Fruit fly (Drosophila melanogaster): Measurements from ENCODE around the gene Osi24.

Gene Osi24

DNA sequence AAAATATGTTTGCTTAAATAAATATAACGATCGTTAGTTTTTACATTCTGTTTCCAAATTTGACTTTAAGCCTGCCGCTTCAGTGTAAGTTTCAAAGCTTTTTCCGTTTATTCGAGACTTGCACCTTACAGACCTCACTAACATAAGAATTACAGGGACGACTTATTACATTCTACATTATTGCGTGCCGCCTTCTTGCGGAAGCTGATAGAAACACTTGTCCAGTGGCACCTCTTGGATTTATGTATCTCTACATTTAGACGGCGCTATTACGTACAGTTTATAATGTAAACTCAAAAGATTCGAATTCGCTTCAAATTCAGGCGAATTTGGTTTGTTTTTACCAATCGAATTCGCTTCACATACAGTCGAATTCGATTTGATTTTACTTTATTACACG is 27.9 kb upstream of the Osi24 start (continued):
- TF ChIP-seq CG1024 (GFP tag; IDR thresholded peaks at IDR 0.05) = no peak
- no peak for TF ChIP-seq D19A (tag; optimal IDR thresholded peaks at IDR 0.05)
- peak; percentile 76 for TF ChIP-seq Myb (GFP tag; optimal IDR thresholded peaks at IDR 0.05)
- no peak for TF ChIP-seq CG2199 (GFP tag; IDR thresholded peaks at IDR 0.05)
- peak; percentile 12 for TF ChIP-seq CG7987 (GFP tag; optimal IDR thresholded peaks at IDR 0.05)
- no peak for TF ChIP-seq CG17328 (GFP tag; IDR thresholded peaks at IDR 0.05)

DNA sequence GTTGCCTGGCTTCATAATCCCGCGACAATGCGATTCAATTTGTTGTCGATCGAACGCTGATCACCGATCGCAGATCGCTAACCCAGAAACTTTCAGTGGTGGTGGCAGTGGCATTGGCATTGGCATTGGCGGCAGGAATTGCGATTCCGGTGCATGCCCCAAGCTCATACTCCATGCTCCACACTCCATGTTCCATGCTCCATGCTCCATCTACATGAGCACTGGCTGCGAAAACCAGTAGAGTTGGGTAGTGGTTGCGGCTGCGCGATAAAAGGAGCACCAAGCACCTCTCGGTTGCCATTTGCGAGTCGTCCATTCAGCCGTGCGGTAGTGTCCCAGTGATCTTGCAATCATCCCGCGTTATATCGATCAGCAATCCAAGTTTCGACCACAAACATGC is 25.4 kb upstream of the Osi24 start, which contains the start of gene Osi1:
Osi1 (plus strand) TSS at position 301 of the 400 bp plus-strand sequence.
- TF ChIP-seq CG8924 (tag; optimal IDR thresholded peaks at IDR 0.05) (no peak), salm (tag; optimal IDR thresholded peaks at IDR 0.05) (no peak), cas (GFP tag; IDR thresholded peaks at IDR 0.05) (no peak), z (GFP tag; IDR thresholded peaks at IDR 0.05) (no peak), CG10543 (GFP tag; optimal IDR thresholded peaks at IDR 0.05) (no peak), CG7987 (GFP tag; optimal IDR thresholded peaks at IDR 0.05) (no peak), grau (tag; optimal IDR thresholded peaks at IDR 0.05) (no peak)

DNA sequence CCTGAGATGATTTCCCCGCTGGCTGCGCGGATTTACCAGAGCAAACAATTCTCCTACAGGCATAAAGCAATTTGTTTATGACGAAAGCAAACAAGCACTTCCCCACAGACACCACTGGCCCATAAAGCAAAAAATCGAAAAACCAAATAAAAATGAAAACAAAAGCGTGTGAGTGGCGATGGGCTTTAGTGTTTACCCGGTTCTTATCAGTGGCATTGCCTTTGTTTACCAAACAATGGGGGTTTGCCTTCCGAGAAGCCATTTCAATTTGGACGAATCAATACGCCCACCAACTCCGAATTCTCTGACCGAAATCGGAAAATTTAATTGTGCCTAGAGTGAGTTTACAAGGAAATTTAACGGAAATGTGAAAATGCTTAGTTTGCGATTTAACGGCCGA is 16.1 kb upstream of the Osi24 start:
- TF ChIP-seq ttk (GFP tag; IDR thresholded peaks at IDR 0.05) = 0 out of 2 replicates have a peak, but pooled peaks have one; percentile 12
- peak; percentile 83 for TF ChIP-seq sens (GFP tag)
- TF ChIP-seq CG18619 (GFP tag; optimal IDR thresholded peaks at IDR 0.05) = peak; percentile 19
- TF ChIP-seq Ada2b (GFP tag; IDR thresholded peaks at IDR 0.05) = no peak
- peak; percentile 5 for TF ChIP-seq CG12942 (GFP tag; optimal IDR thresholded peaks at IDR 0.05)
- TF ChIP-seq CG2199 (GFP tag; IDR thresholded peaks at IDR 0.05) = peak; percentile 82; the same call in 1 of the 3 replicates
- TF ChIP-seq sr (GFP tag; IDR thresholded peaks at IDR 0.05) = 0 out of 3 replicates have a peak, but pooled peaks have one; percentile 38
- TF ChIP-seq odd (GFP tag; optimal IDR thresholded peaks at IDR 0.05) = peak; percentile 29
- TF ChIP-seq ATbp (GFP tag; optimal IDR thresholded peaks at IDR 0.05) = peak; percentile 71
- TF ChIP-seq emc (GFP tag; optimal IDR thresholded peaks at IDR 0.05) = no peak
- peak; percentile 5 for TF ChIP-seq CG18764 (GFP tag; optimal IDR thresholded peaks at IDR 0.05)
- TF ChIP-seq CG13296 (GFP tag; optimal IDR thresholded peaks at IDR 0.05) = peak; percentile 45
- TF ChIP-seq Med (GFP tag) = peak; percentile 87
- peak; percentile 42 for TF ChIP-seq CrebB (tag; optimal IDR thresholded peaks at IDR 0.05)
- TF ChIP-seq pan (optimal IDR thresholded peaks at IDR 0.05) = no peak
- TF ChIP-seq pan (GFP tag; optimal IDR thresholded peaks at IDR 0.05 in 1 of 2, IDR thresholded peaks at IDR 0.05 in 1 of 2) = peak in 1 of 2 experiments; percentile 23
- no peak for TF ChIP-seq CG12744 (GFP tag; optimal IDR thresholded peaks at IDR 0.05)
- no peak for TF ChIP-seq CG2889 (GFP tag; IDR thresholded peaks at IDR 0.05)
- peak in 1 of 2 experiments; percentile 16 for TF ChIP-seq dpn (GFP tag; optimal IDR thresholded peaks at IDR 0.05)
- TF ChIP-seq CG2875 (GFP tag; optimal IDR thresholded peaks at IDR 0.05) = peak; percentile 46
- TF ChIP-seq bab2 (GFP tag; optimal IDR thresholded peaks at IDR 0.05) = peak; percentile 36
- peak; percentile 19 for TF ChIP-seq CG13424 (tag; optimal IDR thresholded peaks at IDR 0.05)
- no peak for TF ChIP-seq eve (GFP tag; optimal IDR thresholded peaks at IDR 0.05)
- no peak for TF ChIP-seq CG14667 (GFP tag; IDR thresholded peaks at IDR 0.05)
- peak; percentile 50 for TF ChIP-seq MTF-1 (GFP tag; optimal IDR thresholded peaks at IDR 0.05; ENCODE audit: borderline replicate concordance)
- no peak for TF ChIP-seq fu2 (GFP tag; optimal IDR thresholded peaks at IDR 0.05)
- TF ChIP-seq HmgZ (tag; optimal IDR thresholded peaks at IDR 0.05) = peak; percentile 23
- TF ChIP-seq seq (GFP tag; IDR thresholded peaks at IDR 0.05) = 0 out of 2 replicates have a peak, but pooled peaks have one; percentile 23
- TF ChIP-seq wdn (GFP tag; IDR thresholded peaks at IDR 0.05) = 0 out of 2 replicates have a peak, but pooled peaks have one; percentile 14
- TF ChIP-seq mirr (GFP tag; optimal IDR thresholded peaks at IDR 0.05) = no peak
- peak; percentile 26 for TF ChIP-seq CG10543 (GFP tag; optimal IDR thresholded peaks at IDR 0.05)
- peak; percentile 36 for TF ChIP-seq CG7987 (GFP tag; optimal IDR thresholded peaks at IDR 0.05)
- peak; percentile 5 for TF ChIP-seq CG9727 (GFP tag; optimal IDR thresholded peaks at IDR 0.05)
- no peak for TF ChIP-seq CG4404 (GFP tag; IDR thresholded peaks at IDR 0.05)
- no peak for TF ChIP-seq gcm (GFP tag; optimal IDR thresholded peaks at IDR 0.05)
- peak; percentile 18 for TF ChIP-seq Sox100B (GFP tag; optimal IDR thresholded peaks at IDR 0.05)
- no peak for TF ChIP-seq CG30431 (GFP tag; optimal IDR thresholded peaks at IDR 0.05)
- peak; percentile 26; the same call in 1 of the 2 replicates for TF ChIP-seq Rfx (GFP tag; IDR thresholded peaks at IDR 0.05)
- TF ChIP-seq Aef1 (GFP tag; IDR thresholded peaks at IDR 0.05) = no peak
